Fruit fly (Drosophila melanogaster): ENCODE measurements around the gene Pih1D1.

The Pih1D1 gene

DNA sequence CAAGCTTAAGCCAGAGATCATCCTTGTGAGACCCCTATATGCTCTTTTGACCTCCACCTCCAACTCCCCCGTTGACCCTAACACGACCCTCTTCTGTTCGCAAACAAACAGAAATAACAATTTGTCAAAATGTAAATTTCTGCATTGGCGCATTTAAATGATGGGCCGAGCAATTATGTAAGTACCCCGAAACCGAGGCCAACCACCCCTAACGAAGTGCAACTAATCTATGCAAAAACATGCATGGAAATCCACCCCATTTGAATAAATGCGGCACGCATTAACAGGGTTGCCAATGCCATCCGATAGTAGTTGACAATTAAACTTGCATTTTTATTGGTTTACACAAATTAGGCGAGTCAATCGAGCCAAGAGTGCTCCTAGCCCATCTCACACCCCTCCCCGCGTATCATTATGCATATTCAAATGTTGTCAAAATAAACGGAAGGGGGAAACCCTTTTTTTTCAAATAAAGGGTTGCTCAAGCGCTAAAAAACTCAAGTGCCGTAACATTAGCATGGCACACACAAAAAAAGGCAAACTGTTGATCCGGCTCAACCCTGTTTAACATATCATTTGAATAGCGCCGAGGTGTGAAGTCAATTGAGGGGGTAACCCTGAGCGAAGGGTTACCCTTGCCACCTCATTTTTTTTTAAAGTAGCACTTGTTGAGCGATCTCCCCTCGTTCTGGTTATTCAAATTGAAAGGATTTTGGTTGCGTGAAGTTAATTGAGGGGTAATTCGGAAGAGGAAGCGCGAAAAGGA lies 39.9 kb downstream of the Pih1D1 start (continued):
- peak; percentile 25 for TF ChIP-seq stwl (tag; optimal IDR thresholded peaks at IDR 0.05)
- no peak for TF ChIP-seq Ptx1 (GFP tag; IDR thresholded peaks at IDR 0.05)
- no peak for TF ChIP-seq trem (tag; optimal IDR thresholded peaks at IDR 0.05)
- TF ChIP-seq CG12391 (tag; optimal IDR thresholded peaks at IDR 0.05) = no peak
- TF ChIP-seq vvl (GFP tag; IDR thresholded peaks at IDR 0.05) = peak; percentile 77
- TF ChIP-seq bsh (GFP tag; optimal IDR thresholded peaks at IDR 0.05) = peak in 1 of 2 experiments; percentile 6
- no peak for TF ChIP-seq disco-r (GFP tag; optimal IDR thresholded peaks at IDR 0.05)
- TF ChIP-seq CG18262 (tag; optimal IDR thresholded peaks at IDR 0.05) = peak; percentile 9
- TF ChIP-seq Nf-YB (GFP tag; optimal IDR thresholded peaks at IDR 0.05) = peak; percentile 64

DNA sequence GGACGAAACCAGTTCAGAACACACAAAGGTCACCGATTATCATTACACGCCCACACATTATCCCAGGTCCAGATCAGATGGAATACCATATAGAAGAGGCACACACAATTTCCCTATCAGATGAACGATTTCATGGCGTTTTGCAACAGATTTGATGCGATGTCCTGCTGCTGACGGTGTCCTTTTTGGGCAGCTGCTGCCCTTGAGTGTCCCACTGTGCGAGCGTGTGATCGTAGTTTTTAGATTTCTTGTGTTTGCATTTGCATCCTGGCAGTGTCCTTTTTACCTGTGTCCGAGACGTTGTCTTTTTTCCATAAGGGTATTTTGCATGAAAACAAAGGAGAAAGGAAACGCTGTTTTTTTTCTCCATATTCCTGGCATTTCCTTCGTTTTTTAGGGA lies 42.3 kb downstream of the Pih1D1 start:
- TF ChIP-seq CG6683 (GFP tag; optimal IDR thresholded peaks at IDR 0.05) (no peak), zfh2 (GFP tag; optimal IDR thresholded peaks at IDR 0.05) (no peak), CG7786 (GFP tag; optimal IDR thresholded peaks at IDR 0.05) (no peak), zen (tag; optimal IDR thresholded peaks at IDR 0.05) (peak; percentile 67), twi (tag; optimal IDR thresholded peaks at IDR 0.05) (peak; percentile 57), CG15479 (GFP tag; optimal IDR thresholded peaks at IDR 0.05) (peak; percentile 59), CG4707 (GFP tag; optimal IDR thresholded peaks at IDR 0.05) (peak; percentile 21)

DNA sequence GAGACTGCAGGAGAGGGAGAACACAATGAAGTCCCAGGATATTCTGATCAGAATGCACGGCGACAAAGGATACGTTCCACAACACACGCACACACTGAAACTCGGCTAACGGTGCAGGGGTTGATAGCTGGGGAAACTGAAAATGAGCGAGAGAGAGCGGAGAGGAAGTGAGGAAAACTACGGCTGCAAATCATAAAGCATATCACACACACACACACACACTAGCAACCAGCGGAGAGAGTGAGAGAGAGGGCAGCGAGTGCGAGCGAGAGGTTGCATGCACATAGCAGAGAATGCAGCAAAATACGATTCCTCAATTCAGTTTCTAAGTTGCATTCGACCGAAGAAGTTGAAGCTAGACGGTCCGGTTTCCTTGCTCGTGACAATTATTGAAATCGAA lies 43.4 kb downstream of the Pih1D1 start:
- TF ChIP-seq Dll (GFP tag; IDR thresholded peaks at IDR 0.05; ENCODE audit: partially characterized antibody) (0 out of 4 replicates have a peak, but pooled peaks have one; percentile 21), jing (GFP tag; optimal IDR thresholded peaks at IDR 0.05) (no peak), seq (GFP tag; IDR thresholded peaks at IDR 0.05) (peak; percentile 63; the same call in 1 of the 2 replicates), CG3163 (GFP tag; optimal IDR thresholded peaks at IDR 0.05) (no peak), CG9437 (GFP tag; optimal IDR thresholded peaks at IDR 0.05) (no peak), Jarid2 (GFP tag; optimal IDR thresholded peaks at IDR 0.05) (peak; percentile 83), gsb-n (tag; optimal IDR thresholded peaks at IDR 0.05) (peak; percentile 37), stwl (tag; optimal IDR thresholded peaks at IDR 0.05) (peak; percentile 3), chm (GFP tag; IDR thresholded peaks at IDR 0.05) (peak; percentile 22; the same call in 1 of the 2 replicates), Nf-YA (GFP tag; IDR thresholded peaks at IDR 0.05) (peak; percentile 32; the same call in 1 of the 2 replicates), pros (GFP tag; optimal IDR thresholded peaks at IDR 0.05) (peak; percentile 11), Kr (GFP tag; optimal IDR thresholded peaks at IDR 0.05) (peak; percentile 47), Nf-YB (GFP tag; optimal IDR thresholded peaks at IDR 0.05) (peak; percentile 96), nerfin-1 (tag; optimal IDR thresholded peaks at IDR 0.05) (peak; percentile 44), D (optimal IDR thresholded peaks at IDR 0.05) (peak; percentile 100), D (GFP tag; optimal IDR thresholded peaks at IDR 0.05) (no peak), sqz (GFP tag; optimal IDR thresholded peaks at IDR 0.05) (peak; percentile 30), ci (GFP tag; IDR thresholded peaks at IDR 0.05) (peak; percentile 48; the same call in 2 of the 3 replicates), CG2199 (GFP tag; IDR thresholded peaks at IDR 0.05) (0 out of 3 replicates have a peak, but pooled peaks have one; percentile 73), CG1832 (GFP tag; optimal IDR thresholded peaks at IDR 0.05) (peak; percentile 88), chinmo (GFP tag; IDR thresholded peaks at IDR 0.05; ENCODE audit: partially characterized antibody) (0 out of 4 replicates have a peak, but pooled peaks have one; percentile 13), rib (GFP tag; IDR thresholded peaks at IDR 0.05) (peak; percentile 32; the same call in 1 of the 2 replicates), CG16813 (GFP tag; IDR thresholded peaks at IDR 0.05; ENCODE audit: partially characterized antibody) (0 out of 3 replicates have a peak, but pooled peaks have one; percentile 36), z (GFP tag; IDR thresholded peaks at IDR 0.05) (no peak), Atf-2 (GFP tag; optimal IDR thresholded peaks at IDR 0.05) (no peak), ewg (GFP tag; optimal IDR thresholded peaks at IDR 0.05) (peak; percentile 3), cg (GFP tag; optimal IDR thresholded peaks at IDR 0.05) (peak; percentile 95), insv (GFP tag; optimal IDR thresholded peaks at IDR 0.05) (peak; percentile 85 to 97), ap (GFP tag; IDR thresholded peaks at IDR 0.05) (no peak), cad (GFP tag; optimal IDR thresholded peaks at IDR 0.05) (peak; percentile 70), CG32767 (GFP tag; IDR thresholded peaks at IDR 0.05) (peak; percentile 35; the same call in 1 of the 2 replicates), CG8478 (optimal IDR thresholded peaks at IDR 0.05) (peak; percentile 84)

All from whole organism, embryonic.